Worm (Caenorhabditis elegans) whole organism, young adult: ENCODE measurements around the gene nphp-4.

Experiments used
- B0019.2 ChIP-seq: fragments of 200-800 bp; sonication (Bioruptor generic); conservative IDR thresholded peaks from 2 replicates; pipeline ENCODE4 v1.3.6; 2022; ENCODE audit warnings: missing genetic modification reagents, missing genetic modification characterization, missing compliant biosample characterization
- C06A6.2 ChIP-seq: fragments of 200-800 bp; sonication (Bioruptor generic); conservative IDR thresholded peaks from 2 replicates; pipeline ENCODE4 v1.3.6; 2022; ENCODE audit warnings: missing genetic modification characterization, missing compliant biosample characterization
- D2030.7 ChIP-seq: fragments of 200-800 bp; sonication (Bioruptor generic); IDR thresholded peaks from 2 replicates; pipeline ENCODE4 v1.3.6; 2022; ENCODE audit warnings: missing genetic modification reagents, missing genetic modification characterization, missing compliant biosample characterization
- aptf-3 ChIP-seq: fragments of 200-800 bp; sonication (Bioruptor generic); IDR thresholded peaks from 2 replicates; pipeline ENCODE4 v1.3.6; 2022; ENCODE audit warnings: missing genetic modification characterization, missing compliant biosample characterization
- ceh-100 ChIP-seq: fragments of 200-800 bp; sonication (Bioruptor generic); IDR thresholded peaks from 2 replicates; pipeline ENCODE4 v1.3.6; 2022; ENCODE audit warnings: missing genetic modification reagents, missing genetic modification characterization, missing compliant biosample characterization
- egrh-3 ChIP-seq: fragments of 200-800 bp; sonication (Bioruptor generic); IDR thresholded peaks from 2 replicates; pipeline ENCODE4 v1.3.6; 2022; ENCODE audit warnings: missing genetic modification reagents, missing genetic modification characterization, missing compliant biosample characterization
- ekl-4 ChIP-seq: fragments of 200-800 bp; sonication (Bioruptor generic); IDR thresholded peaks from 2 replicates; pipeline ENCODE4 v1.3.6; 2022; ENCODE audit warnings: missing genetic modification reagents, missing genetic modification characterization, missing compliant biosample characterization
- him-1 ChIP-seq: sonication (generic microtip); optimal IDR thresholded peaks from 2 replicates; lab custom pipeline; 2016; ENCODE audit warnings: missing genotype, missing genetic modification reagents, missing genetic modification characterization, missing compliant biosample characterization
- hmg-20 ChIP-seq: fragments of 200-800 bp; sonication (Bioruptor generic); IDR thresholded peaks from 2 replicates; pipeline ENCODE4 v1.3.6; 2022; ENCODE audit warnings: missing genetic modification reagents, missing genetic modification characterization, missing compliant biosample characterization
- mel-28 ChIP-seq: sonication (generic microtip); optimal IDR thresholded peaks from 2 replicates; lab custom pipeline; 2016; ENCODE audit warnings: borderline replicate concordance, mild to moderate bottlenecking, missing genetic modification characterization, missing compliant biosample characterization
- rec-8 ChIP-seq, 2 experiments: sonication (generic microtip); optimal IDR thresholded peaks; 2 replicates each; lab custom pipeline; 2016; ENCODE audit warnings: mild to moderate bottlenecking in 2 of 2, missing genetic modification characterization in 2 of 2, missing genetic modification reagents in 2 of 2, missing genotype in 2 of 2, missing biosample characterization in 1 of 2, missing compliant biosample characterization in 1 of 2, moderate library complexity in 1 of 2
- repo-1 ChIP-seq: sonication (generic microtip); optimal IDR thresholded peaks from 2 replicates; lab custom pipeline; 2017; ENCODE audit warnings: mild to moderate bottlenecking, missing genetic modification characterization, missing compliant biosample characterization
- sea-2 ChIP-seq: fragments of 200-800 bp; sonication (Bioruptor generic); IDR thresholded peaks from 2 replicates; pipeline ENCODE4 v1.3.6; 2022; ENCODE audit warnings: missing genetic modification characterization, missing compliant biosample characterization
- snpc-4 ChIP-seq, 5 experiments: fragments of 150-350 bp in 1 of 5; sonication (generic microtip) in 4 of 5; optimal IDR thresholded peaks; 2 replicates each; lab custom pipeline; 2014 to 2018; ENCODE audit warnings: missing genetic modification characterization in 5 of 5, missing biosample characterization in 3 of 5, antibody characterized with exemption in 2 of 5, mild to moderate bottlenecking in 2 of 5, missing compliant biosample characterization in 2 of 5, missing genotype in 2 of 5, moderate library complexity in 2 of 5, missing genetic modification reagents in 1 of 5

- TF ChIP-seq egrh-3 (GFP tag; lab: Robert Waterston, UW), result no peak
- TF ChIP-seq ceh-100 (GFP tag; lab: Robert Waterston, UW), result no peak
- TF ChIP-seq repo-1 (tag; lab: Kevin White, UChicago), result no peak
- TF ChIP-seq mel-28 (tag; lab: Kevin White, UChicago), result no peak
- no peak for TF ChIP-seq hmg-20 (GFP tag; lab: Robert Waterston, UW)
- no peak for TF ChIP-seq rec-8 (tag; optimal IDR thresholded peaks at IDR 0.05; lab: Kevin White, UChicago)
- no peak for TF ChIP-seq D2030.7 (GFP tag; lab: Robert Waterston, UW)
- no peak for TF ChIP-seq aptf-3 (GFP tag; lab: Robert Waterston, UW)
- no peak for TF ChIP-seq B0019.2 (GFP tag; lab: Robert Waterston, UW)
- TF ChIP-seq sea-2, result no peak
- no peak for TF ChIP-seq C06A6.2 (GFP tag; lab: Robert Waterston, UW)
- no peak for TF ChIP-seq ekl-4 (GFP tag; lab: Robert Waterston, UW)
- TF ChIP-seq him-1 (tag; lab: Kevin White, UChicago), result no peak
- no peak for TF ChIP-seq snpc-4 (GFP tag; optimal IDR thresholded peaks at IDR 0.05; lab: Kevin White, UChicago)
- no peak for TF ChIP-seq snpc-4 (tag; optimal IDR thresholded peaks at IDR 0.05; lab: Kevin White, UChicago)
Measured at ce11 chrV:11819451-11819850, 24.1 kb downstream of the nphp-4 start.
